Worm (Caenorhabditis elegans) whole organism, dauer: ENCODE data around the gene ran-1.

Experiments
- unc-62 ChIP-seq: sonication (generic microtip); optimal IDR thresholded peaks from 2 replicates; lab custom pipeline; 2017; ENCODE audit warnings: missing biosample characterization, missing genetic modification reagents, missing genetic modification characterization

ran-1 gene

ce11 chrIII:10711192-10711673 lies 36.3 kb downstream of the ran-1 start, which contains the start of gene W09D10.5:
W09D10.5 (minus strand) TSS chrIII:10711536.
- TF ChIP-seq unc-62 (GFP tag; lab: Kevin White, UChicago): no peak

- TF ChIP-seq unc-62 (GFP tag; lab: Kevin White, UChicago): no peak
Observed at ce11 chrIII:10709676-10710075, 37.9 kb downstream of the ran-1 start.

DNA sequence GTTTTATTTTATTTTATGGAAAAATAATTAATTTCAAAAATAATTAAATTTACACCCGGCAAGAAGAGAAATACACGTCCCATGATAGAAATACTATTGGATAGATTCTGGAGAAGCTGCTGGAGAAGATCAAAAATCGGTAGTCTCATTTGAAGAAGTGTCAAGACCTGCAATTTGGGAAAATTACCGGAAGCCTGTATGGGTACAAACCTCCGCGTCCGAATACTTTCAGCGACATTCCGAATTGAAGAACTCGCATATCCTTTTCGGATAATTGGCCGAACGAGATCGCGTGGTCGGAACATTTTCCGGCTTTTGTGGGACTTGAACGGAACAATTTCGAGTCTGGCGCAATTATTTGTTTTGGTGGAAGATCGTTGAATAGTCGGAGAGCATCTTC lies 39.0 kb downstream of the ran-1 start:
- TF ChIP-seq unc-62 (GFP tag; lab: Kevin White, UChicago): no peak

ce11 chrIII:10707461-10707860 lies 40.1 kb downstream of the ran-1 start, which contains the start of gene mrpl-12:
mrpl-12 (plus strand) TSS chrIII:10707761.
- TF ChIP-seq unc-62 (GFP tag; lab: Kevin White, UChicago): no peak

- no peak for TF ChIP-seq unc-62 (GFP tag; lab: Kevin White, UChicago)
Observed at ce11 chrIII:10706972-10707438, 40.5 kb downstream of the ran-1 start, which contains the start of the genes Y39A1A.21 and Y39A1A.22. Y39A1A.21 (minus strand) TSS chrIII:10707022. Y39A1A.22 (minus strand) TSS chrIII:10707028.

DNA sequence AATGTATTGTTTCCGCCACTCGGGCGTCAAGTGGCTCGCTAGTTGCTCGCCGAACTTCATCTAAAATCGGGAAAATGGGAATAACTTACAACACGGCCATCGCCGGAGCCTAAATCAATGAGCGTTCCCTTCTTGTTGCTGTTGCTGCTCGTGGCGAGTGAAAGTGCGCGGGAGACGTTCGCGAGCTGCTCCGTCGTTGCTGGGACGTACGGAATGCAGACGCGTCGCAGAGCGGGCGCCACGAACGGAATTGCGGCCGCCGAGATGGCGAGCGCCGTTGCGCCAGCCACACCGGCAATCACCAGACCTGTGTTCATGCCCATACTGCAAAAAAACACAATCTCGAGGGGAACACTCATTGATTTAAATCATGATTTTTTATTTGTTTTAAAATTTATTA lies 41.0 kb downstream of the ran-1 start:
- no peak for TF ChIP-seq unc-62 (GFP tag; lab: Kevin White, UChicago)

DNA sequence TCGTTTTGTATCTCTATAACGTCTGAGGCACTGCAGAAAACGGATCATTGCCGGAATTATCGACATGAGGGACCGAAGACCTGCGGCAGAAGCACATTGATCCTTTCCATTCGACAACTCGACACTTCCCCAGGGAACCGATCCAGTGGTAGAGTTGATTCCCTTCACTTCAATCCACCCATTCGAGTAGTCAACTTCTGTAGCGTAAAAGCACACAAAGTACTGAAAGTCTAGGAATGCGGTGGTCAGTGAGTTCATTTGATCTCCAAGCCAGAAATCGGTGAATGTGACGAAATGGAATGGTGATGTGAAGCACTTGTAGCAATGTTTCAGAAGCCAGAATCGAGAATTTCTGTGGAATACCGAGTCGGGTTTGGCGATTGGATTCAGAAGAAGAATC lies 43.0 kb downstream of the ran-1 start:
- TF ChIP-seq unc-62 (GFP tag; lab: Kevin White, UChicago): no peak

DNA sequence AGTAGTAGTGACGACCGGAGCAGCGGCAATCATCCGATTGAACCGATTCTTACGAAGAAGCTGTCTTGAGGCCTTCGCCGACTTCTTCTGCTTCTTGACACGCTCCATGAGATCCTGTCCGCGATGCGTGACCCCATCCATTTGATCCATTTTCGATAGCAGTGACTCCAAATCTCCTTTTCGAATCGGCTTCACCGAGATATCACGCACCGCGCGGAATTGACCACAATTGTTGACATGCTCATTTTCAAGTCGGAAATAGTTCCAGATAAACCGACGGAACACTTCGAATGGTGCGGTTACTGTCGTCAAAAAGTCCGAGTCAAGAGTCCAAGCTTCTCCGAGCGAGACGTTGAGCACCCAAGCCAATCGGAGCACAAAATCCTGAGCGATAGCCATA lies 43.7 kb downstream of the ran-1 start:
- no peak for TF ChIP-seq unc-62 (GFP tag; lab: Kevin White, UChicago)

DNA sequence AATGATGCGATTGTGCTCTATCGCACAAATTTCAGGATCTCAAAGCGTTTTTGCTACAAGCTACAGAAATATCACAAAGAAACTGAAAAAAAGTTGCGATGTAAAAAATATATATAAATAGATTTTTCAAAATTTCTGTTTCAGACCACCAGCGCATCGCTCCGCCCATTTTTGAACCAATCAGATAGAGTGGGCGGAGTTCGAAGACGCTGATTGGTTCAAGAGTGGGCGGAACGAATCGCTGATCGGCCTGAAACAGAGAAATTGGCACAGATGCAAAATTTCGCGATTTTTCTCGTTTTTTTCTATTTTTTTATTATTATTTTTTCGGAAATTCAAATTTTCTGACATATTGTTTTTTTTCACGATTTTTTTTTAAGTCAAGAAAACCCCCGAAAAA lies 44.7 kb downstream of the ran-1 start:
- TF ChIP-seq unc-62 (GFP tag; lab: Kevin White, UChicago): no peak

DNA sequence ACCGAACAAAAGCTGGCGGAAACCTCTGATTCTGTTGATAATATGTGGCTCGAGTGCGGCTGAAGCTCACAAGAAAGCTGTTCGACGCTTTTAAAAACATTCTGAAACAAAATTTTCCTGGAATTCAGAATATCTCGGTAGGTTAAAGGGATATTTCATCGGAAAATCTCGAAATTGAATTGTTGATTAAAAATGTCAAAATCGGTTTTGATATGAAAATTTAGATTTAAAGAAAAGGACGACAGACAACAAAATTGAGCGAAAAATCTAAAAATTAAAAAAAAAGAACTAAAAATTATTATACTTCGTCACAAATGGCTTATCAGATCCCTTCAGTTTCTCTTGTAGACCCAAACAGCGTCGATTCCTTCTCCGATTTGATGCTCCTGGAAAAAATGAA lies 47.1 kb downstream of the ran-1 start, which contains the start of gene Y39A1A.20:
TSS of gene Y39A1A.20 (minus strand) at position 101 of the 400 bp plus-strand sequence.
- no peak for TF ChIP-seq unc-62 (GFP tag; lab: Kevin White, UChicago)
